Worm (Caenorhabditis elegans) whole organism, late embryonic: ENCODE data around the gene C16C8.10.
"Not testable (repeated sequence)": the region's sequence is repeated elsewhere in the genome, so short reads cannot be mapped to it uniquely, and the experiment has no call there.

Experiments
- C08G9.2 ChIP-seq: sonication (generic microtip); optimal IDR thresholded peaks from 2 replicates; lab custom pipeline; 2016; ENCODE audit warnings: mild to moderate bottlenecking, missing genetic modification characterization, moderate library complexity, missing compliant biosample characterization
- K02D7.2 ChIP-seq: sonication (generic microtip); optimal IDR thresholded peaks from 2 replicates; lab custom pipeline; 2017; ENCODE audit warnings: mild to moderate bottlenecking, missing genetic modification characterization, missing compliant biosample characterization
- ceh-30 ChIP-seq: fragments of 150-350 bp; optimal IDR thresholded peaks from 2 replicates; lab custom pipeline; 2014; ENCODE audit warnings: missing biosample characterization, missing genetic modification characterization
- ceh-45 ChIP-seq: fragments of 200-800 bp; sonication (Bioruptor generic); IDR thresholded peaks from 2 replicates; pipeline ENCODE4 v1.3.6; 2022; ENCODE audit warnings: missing genetic modification reagents, missing genetic modification characterization, missing compliant biosample characterization
- ceh-6 ChIP-seq: fragments of 200-800 bp; sonication (Bioruptor generic); optimal IDR thresholded peaks from 2 replicates; lab custom pipeline; 2018; ENCODE audit warnings: mild to moderate bottlenecking, missing genetic modification characterization, missing compliant biosample characterization
- ceh-9 ChIP-seq: sonication (generic microtip); optimal IDR thresholded peaks from 2 replicates; lab custom pipeline; 2016; ENCODE audit warnings: mild to moderate bottlenecking, missing genetic modification characterization, inconsistent platforms, missing compliant biosample characterization
- che-1 ChIP-seq: sonication (generic microtip); optimal IDR thresholded peaks from 2 replicates; lab custom pipeline; 2016; ENCODE audit warnings: mild to moderate bottlenecking, missing genetic modification characterization, missing compliant biosample characterization
- elt-2 ChIP-seq: sonication (generic microtip); optimal IDR thresholded peaks from 2 replicates; lab custom pipeline; 2016; ENCODE audit warnings: missing genetic modification reagents, missing genetic modification characterization, missing compliant biosample characterization
- elt-4 ChIP-seq: sonication (generic microtip); optimal IDR thresholded peaks from 2 replicates; lab custom pipeline; 2016; ENCODE audit warnings: missing genetic modification characterization, missing compliant biosample characterization
- ets-4 ChIP-seq: sonication (generic microtip); optimal IDR thresholded peaks from 2 replicates; lab custom pipeline; 2016; ENCODE audit warnings: missing genetic modification characterization, missing compliant biosample characterization
- fax-1 ChIP-seq: sonication (generic microtip); optimal IDR thresholded peaks from 2 replicates; lab custom pipeline; 2016; ENCODE audit warnings: missing genotype, missing genetic modification characterization, missing compliant biosample characterization
- hlh-13 ChIP-seq: fragments of 200-800 bp; sonication (Bioruptor generic); optimal IDR thresholded peaks from 2 replicates; lab custom pipeline; 2018; ENCODE audit warnings: mild to moderate bottlenecking, missing genetic modification characterization, missing compliant biosample characterization
- hlh-30 ChIP-seq: sonication (generic microtip); optimal IDR thresholded peaks from 2 replicates; lab custom pipeline; 2017; ENCODE audit warnings: antibody characterized with exemption, missing genetic modification characterization, missing compliant biosample characterization; ENCODE audit not compliant: insufficient read depth
- hlh-6 ChIP-seq: sonication (generic microtip); optimal IDR thresholded peaks from 2 replicates; lab custom pipeline; 2016; ENCODE audit warnings: missing genotype, missing genetic modification characterization, missing compliant biosample characterization
- hlh-8 ChIP-seq: sonication (generic microtip); optimal IDR thresholded peaks from 2 replicates; lab custom pipeline; 2016; ENCODE audit warnings: missing genotype, missing genetic modification characterization, missing compliant biosample characterization
- mec-3 ChIP-seq: sonication (generic microtip); optimal IDR thresholded peaks from 2 replicates; lab custom pipeline; 2016; ENCODE audit warnings: borderline replicate concordance, missing genetic modification characterization, missing compliant biosample characterization
- npax-4 ChIP-seq: sonication (generic microtip); optimal IDR thresholded peaks from 2 replicates; lab custom pipeline; 2016; ENCODE audit warnings: missing genetic modification characterization, missing compliant biosample characterization
- odd-2 ChIP-seq: sonication (generic microtip); optimal IDR thresholded peaks from 2 replicates; lab custom pipeline; 2017; ENCODE audit warnings: antibody characterized with exemption, mild to moderate bottlenecking, missing genetic modification characterization, missing compliant biosample characterization
- pag-3 ChIP-seq: sonication (generic microtip); optimal IDR thresholded peaks from 2 replicates; lab custom pipeline; 2016; ENCODE audit warnings: missing compliant biosample characterization, missing genetic modification characterization, borderline replicate concordance
- pat-9 ChIP-seq: fragments of 200-800 bp; sonication (Bioruptor generic); optimal IDR thresholded peaks from 2 replicates; lab custom pipeline; 2018; ENCODE audit warnings: mild to moderate bottlenecking, missing genetic modification characterization, moderate library complexity, missing compliant biosample characterization
- pqm-1 ChIP-seq: sonication (generic microtip); optimal IDR thresholded peaks from 2 replicates; lab custom pipeline; 2016; ENCODE audit warnings: missing genetic modification characterization, missing compliant biosample characterization
- pros-1 ChIP-seq: fragments of 150-350 bp; optimal IDR thresholded peaks from 2 replicates; lab custom pipeline; 2014; ENCODE audit warnings: missing biosample characterization, missing genetic modification reagents, missing genetic modification characterization
- sox-2 ChIP-seq: fragments of 200-800 bp; sonication (Bioruptor generic); IDR thresholded peaks from 2 replicates; pipeline ENCODE4 v1.3.6; 2022; ENCODE audit warnings: missing genetic modification reagents, missing genetic modification characterization, missing compliant biosample characterization
- syd-9 ChIP-seq: sonication (generic microtip); optimal IDR thresholded peaks from 2 replicates; lab custom pipeline; 2016; ENCODE audit warnings: mild to moderate bottlenecking, missing genetic modification characterization, moderate library complexity, missing compliant biosample characterization
- tbx-7 ChIP-seq: sonication (generic microtip); optimal IDR thresholded peaks from 2 replicates; lab custom pipeline; 2016; ENCODE audit warnings: missing genotype, missing genetic modification characterization, missing compliant biosample characterization
- ttx-3 ChIP-seq: sonication (generic microtip); optimal IDR thresholded peaks from 2 replicates; lab custom pipeline; 2016; ENCODE audit warnings: missing genetic modification reagents, missing genetic modification characterization, missing compliant biosample characterization
- unc-3 ChIP-seq, 2 experiments: fragments of 200-800 bp in 1 of 2; sonication (Bioruptor generic) in 1 of 2; sonication (generic microtip) in 1 of 2; conservative IDR thresholded peaks in 1 of 2; optimal IDR thresholded peaks in 1 of 2; 2 replicates each; pipeline versions ENCODE4 v1.3.6 to Lab custom; 2016 to 2022; ENCODE audit warnings: missing compliant biosample characterization in 2 of 2, missing genetic modification characterization in 2 of 2, missing genetic modification reagents in 1 of 2

Gene C16C8.10

ce11 chrII:3452421-3452820, 12.1 kb downstream of the C16C8.10 start, which contains the start of gene C16C8.12:
TSS of gene C16C8.12 (plus strand) at chrII:3452721.
- TF ChIP-seq mec-3 (tag; lab: Kevin White, UChicago) (no peak), fax-1 (no peak)
- TF ChIP-seq, all 69 proteins: peak for 0

ce11 chrII:3449514-3449913, 15.0 kb downstream of the C16C8.10 start, which contains the start of gene C16C8.14:
TSS of gene C16C8.14 (plus strand) at chrII:3449814.
- TF ChIP-seq K02D7.2 (tag; lab: Kevin White, UChicago); syd-9; odd-2: not testable (repeated sequence)

ce11 chrII:3448776-3449280, 15.7 kb downstream of the C16C8.10 start, which contains the start of gene C16C8.25:
TSS of gene C16C8.25 (plus strand) at chrII:3449230.
- TF ChIP-seq ceh-45 (GFP tag; lab: Robert Waterston, UW) (no peak), che-1 (no peak), hlh-6 (tag; lab: Kevin White, UChicago) (no peak), elt-2 (tag; lab: Kevin White, UChicago) (no peak), ceh-30 (no peak), ceh-6 (no peak), C08G9.2 (tag; lab: Kevin White, UChicago) (no peak), hlh-30 (no peak), pag-3 (no peak), tbx-7 (no peak), pqm-1 (tag; lab: Kevin White, UChicago) (no peak), odd-2 (no peak), ceh-9 (tag; lab: Kevin White, UChicago) (no peak), pat-9 (tag; lab: Kevin White, UChicago) (no peak), mec-3 (tag; lab: Kevin White, UChicago) (no peak), syd-9 (no peak), pros-1 (tag; lab: Kevin White, UChicago) (no peak), ets-4 (tag; lab: Kevin White, UChicago) (no peak), hlh-13 (GFP tag; lab: Kevin White, UChicago) (no peak)

- TF ChIP-seq ttx-3 (tag; lab: Kevin White, UChicago) = no peak
- no peak for TF ChIP-seq sox-2
- TF ChIP-seq hlh-8 (tag; lab: Kevin White, UChicago) = no peak
- no peak for TF ChIP-seq npax-4 (tag; lab: Kevin White, UChicago)
- TF ChIP-seq unc-3 (GFP tag; conservative IDR thresholded peaks at IDR 0.05; lab: Robert Waterston, UW) = no peak
- TF ChIP-seq unc-3 (tag; optimal IDR thresholded peaks at IDR 0.05; lab: Kevin White, UChicago) = no peak
- no peak for TF ChIP-seq C08G9.2 (tag; lab: Kevin White, UChicago)
Measured at ce11 chrII:3447906-3448305, 16.6 kb downstream of the C16C8.10 start, which contains the start of gene C16C8.21. TSS of gene C16C8.21 (plus strand) at chrII:3448206.

ce11 chrII:3446647-3447046, 17.8 kb downstream of the C16C8.10 start, which contains the start of the genes C16C8.20 and gldi-6:
TSS of gene C16C8.20 (plus strand) at chrII:3446947.
TSS of gene gldi-6 (plus strand) at chrII:3446947.
- no peak for TF ChIP-seq hlh-6 (tag; lab: Kevin White, UChicago)
- TF ChIP-seq, all 69 proteins: peak for 0

ce11 chrII:3445285-3445806, 19.1 kb downstream of the C16C8.10 start, which contains the start of the genes C16C8.5 and C16C8.16:
TSS of gene C16C8.5 (minus strand) at chrII:3445385.
TSS of gene C16C8.16 (plus strand) at chrII:3445756.
- no peak for TF ChIP-seq mec-3 (tag; lab: Kevin White, UChicago)
- TF ChIP-seq unc-3 (GFP tag; conservative IDR thresholded peaks at IDR 0.05; lab: Robert Waterston, UW) = no peak
- no peak for TF ChIP-seq unc-3 (tag; optimal IDR thresholded peaks at IDR 0.05; lab: Kevin White, UChicago)
- no peak for TF ChIP-seq elt-4 (tag; lab: Kevin White, UChicago)
- no peak for TF ChIP-seq elt-2 (tag; lab: Kevin White, UChicago)
